Worm (Caenorhabditis elegans) whole organism, early embryonic: ENCODE results near the gene C14B9.8.

ENCODE experiments used
- B0310.2 ChIP-seq: sonication (generic microtip); optimal IDR thresholded peaks from 2 replicates; lab custom pipeline; 2016; ENCODE audit warnings: mild to moderate bottlenecking, missing genetic modification characterization, missing compliant biosample characterization
- F13C5.2 ChIP-seq: sonication (generic microtip); optimal IDR thresholded peaks from 2 replicates; lab custom pipeline; 2017; ENCODE audit warnings: mild to moderate bottlenecking, missing genetic modification characterization, inconsistent platforms, missing compliant biosample characterization
- aly-1 ChIP-seq: sonication (generic microtip); optimal IDR thresholded peaks from 2 replicates; lab custom pipeline; 2016; ENCODE audit warnings: missing genetic modification characterization, missing compliant biosample characterization
- ama-1 ChIP-seq: fragments of 150-350 bp; optimal IDR thresholded peaks from 2 replicates; lab custom pipeline; 2014
- ceh-13 ChIP-seq: fragments of 200-800 bp; sonication (Bioruptor generic); optimal IDR thresholded peaks from 2 replicates; lab custom pipeline; 2018; ENCODE audit warnings: mild to moderate bottlenecking, missing genetic modification characterization, missing compliant biosample characterization
- ceh-36 ChIP-seq: sonication (generic microtip); optimal IDR thresholded peaks from 2 replicates; lab custom pipeline; 2016; ENCODE audit warnings: missing genetic modification characterization, inconsistent platforms, missing compliant biosample characterization
- ets-7 ChIP-seq: sonication (generic microtip); optimal IDR thresholded peaks from 2 replicates; lab custom pipeline; 2016; ENCODE audit warnings: missing genotype, missing genetic modification characterization, missing compliant biosample characterization
- flt-1 ChIP-seq: fragments of 200-800 bp; sonication (Bioruptor generic); IDR thresholded peaks from 2 replicates; pipeline ENCODE4 v1.3.6; 2022; ENCODE audit warnings: missing genetic modification characterization, missing compliant biosample characterization
- hmbx-1 ChIP-seq: sonication (generic microtip); optimal IDR thresholded peaks from 2 replicates; lab custom pipeline; 2016; ENCODE audit warnings: mild to moderate bottlenecking, missing genetic modification characterization, missing compliant biosample characterization
- hmg-4 ChIP-seq: fragments of 200-800 bp; sonication (Bioruptor generic); optimal IDR thresholded peaks from 2 replicates; lab custom pipeline; 2018; ENCODE audit warnings: mild to moderate bottlenecking, missing genetic modification characterization, missing compliant biosample characterization
- hnd-1 ChIP-seq: sonication (generic microtip); optimal IDR thresholded peaks from 2 replicates; lab custom pipeline; 2016; ENCODE audit warnings: missing genetic modification characterization, missing compliant biosample characterization
- pes-1 ChIP-seq: fragments of 200-800 bp; sonication (Bioruptor generic); IDR thresholded peaks from 2 replicates; pipeline ENCODE4 v1.3.6; 2022; ENCODE audit warnings: missing genetic modification reagents, missing genetic modification characterization, missing compliant biosample characterization
- scrt-1 ChIP-seq: fragments of 200-800 bp; sonication (Bioruptor generic); IDR thresholded peaks from 2 replicates; pipeline ENCODE4 v1.3.6; 2022; ENCODE audit warnings: missing genetic modification characterization, missing compliant biosample characterization
- sea-1 ChIP-seq: fragments of 200-800 bp; sonication (Bioruptor generic); conservative IDR thresholded peaks from 2 replicates; pipeline ENCODE4 v1.3.6; 2022; ENCODE audit warnings: missing genetic modification characterization, missing compliant biosample characterization
- tbx-11 ChIP-seq: fragments of 200-800 bp; sonication (Bioruptor generic); IDR thresholded peaks from 2 replicates; pipeline ENCODE4 v1.3.6; 2022; ENCODE audit warnings: missing genetic modification characterization, missing compliant biosample characterization
- tbx-37 ChIP-seq: fragments of 200-800 bp; sonication (Bioruptor generic); conservative IDR thresholded peaks from 2 replicates; pipeline ENCODE4 v1.3.6; 2022; ENCODE audit warnings: missing genetic modification reagents, missing genetic modification characterization, missing compliant biosample characterization
- tra-4 ChIP-seq: sonication (generic microtip); optimal IDR thresholded peaks from 2 replicates; lab custom pipeline; 2017; ENCODE audit warnings: missing genetic modification characterization, missing compliant biosample characterization

Gene C14B9.8

ce11 chrIII:8108490-8108889 lies 35.9 kb downstream of the C14B9.8 start, which contains the start of gene C14B9.3:
C14B9.3 (plus strand) TSS chrIII:8108790.
- no peak for TF ChIP-seq flt-1 (GFP tag; lab: Robert Waterston, UW)
- TF ChIP-seq ets-7, result no peak
- TF ChIP-seq sea-1, result no peak
- no peak for TF ChIP-seq pes-1 (GFP tag; lab: Robert Waterston, UW)
- TF ChIP-seq hnd-1 (tag; lab: Kevin White, UChicago), result no peak
- TF ChIP-seq aly-1, result no peak
- TF ChIP-seq tbx-11 (GFP tag; lab: Robert Waterston, UW), result no peak

- TF ChIP-seq ets-7, result peak; percentile 50
- TF ChIP-seq hmg-4, result peak; percentile 92
- peak; percentile 67 for TF ChIP-seq tbx-37 (GFP tag; lab: Robert Waterston, UW)
- peak; percentile 88 for TF ChIP-seq scrt-1
- TF ChIP-seq ceh-13 (GFP tag; lab: Kevin White, UChicago), result peak; percentile 64
- TF ChIP-seq aly-1, result peak; percentile 88
- TF ChIP-seq tra-4 (tag; lab: Kevin White, UChicago), result peak; percentile 51
- peak; percentile 80 for TF ChIP-seq F13C5.2 (tag; lab: Kevin White, UChicago)
- peak; percentile 86 for TF ChIP-seq flt-1 (GFP tag; lab: Robert Waterston, UW)
- TF ChIP-seq sea-1, result peak; percentile 88
- TF ChIP-seq tbx-11 (GFP tag; lab: Robert Waterston, UW), result peak; percentile 77
- peak; percentile 75 for TF ChIP-seq ceh-36
- TF ChIP-seq B0310.2 (tag; lab: Kevin White, UChicago), result peak; percentile 79
- peak; percentile 91 for TF ChIP-seq pes-1 (GFP tag; lab: Robert Waterston, UW)
- TF ChIP-seq hnd-1 (tag; lab: Kevin White, UChicago), result peak; percentile 66
- peak; percentile 27 for TF ChIP-seq hmbx-1 (tag; lab: Kevin White, UChicago)
- TF ChIP-seq ama-1 (lab: Kevin White, UChicago), result no peak
Observed at ce11 chrIII:8106476-8106875, 38.0 kb downstream of the C14B9.8 start.

DNA sequence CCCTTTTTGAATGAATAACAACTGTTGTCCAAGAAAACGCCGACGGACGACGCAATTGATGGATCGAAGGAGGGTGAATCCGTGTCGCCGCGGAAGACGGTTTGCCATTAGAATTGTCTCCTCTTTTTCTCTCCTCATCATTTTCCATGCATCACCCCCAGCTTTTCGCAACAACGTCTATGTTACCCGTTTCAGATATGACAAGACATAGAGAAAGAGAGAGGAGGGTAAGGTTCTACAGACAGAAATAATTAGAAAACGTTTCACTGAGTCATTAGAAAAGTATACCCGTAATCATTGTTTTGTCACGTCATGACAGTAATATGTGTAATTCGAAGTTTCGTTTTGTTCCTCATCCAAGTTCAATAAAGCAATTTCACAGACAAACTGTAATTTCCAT lies 38.7 kb downstream of the C14B9.8 start:
- TF ChIP-seq sea-1 (no peak), ceh-13 (GFP tag; lab: Kevin White, UChicago) (no peak), tbx-11 (GFP tag; lab: Robert Waterston, UW) (no peak), pes-1 (GFP tag; lab: Robert Waterston, UW) (no peak), hmbx-1 (tag; lab: Kevin White, UChicago) (no peak)

DNA sequence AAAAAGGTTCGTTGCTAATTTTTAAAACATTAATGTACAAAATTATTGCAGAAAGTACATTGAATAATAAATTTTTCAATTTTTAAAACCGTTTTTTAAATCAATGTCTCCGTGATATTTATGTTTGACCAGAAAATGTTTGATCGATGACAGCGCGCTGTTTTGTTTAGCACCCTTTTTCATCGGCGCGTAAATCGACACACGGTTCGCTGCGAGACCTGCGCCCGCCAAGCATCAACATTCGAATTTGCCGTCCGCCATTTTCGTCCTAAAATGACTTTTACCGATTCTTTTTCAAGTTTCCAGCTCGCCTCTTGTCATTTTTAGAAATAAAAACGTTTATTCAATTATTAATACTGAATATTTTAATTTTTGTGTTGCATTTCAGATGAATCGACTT lies 43.5 kb downstream of the C14B9.8 start, which contains the start of gene plk-1:
plk-1 (plus strand) TSS at position 389 of the 400 bp plus-strand sequence.
- TF ChIP-seq scrt-1, result no peak
- no peak for TF ChIP-seq tra-4 (tag; lab: Kevin White, UChicago)
- TF ChIP-seq hnd-1 (tag; lab: Kevin White, UChicago), result no peak
- no peak for TF ChIP-seq tbx-11 (GFP tag; lab: Robert Waterston, UW)
- TF ChIP-seq hmbx-1 (tag; lab: Kevin White, UChicago), result no peak

DNA sequence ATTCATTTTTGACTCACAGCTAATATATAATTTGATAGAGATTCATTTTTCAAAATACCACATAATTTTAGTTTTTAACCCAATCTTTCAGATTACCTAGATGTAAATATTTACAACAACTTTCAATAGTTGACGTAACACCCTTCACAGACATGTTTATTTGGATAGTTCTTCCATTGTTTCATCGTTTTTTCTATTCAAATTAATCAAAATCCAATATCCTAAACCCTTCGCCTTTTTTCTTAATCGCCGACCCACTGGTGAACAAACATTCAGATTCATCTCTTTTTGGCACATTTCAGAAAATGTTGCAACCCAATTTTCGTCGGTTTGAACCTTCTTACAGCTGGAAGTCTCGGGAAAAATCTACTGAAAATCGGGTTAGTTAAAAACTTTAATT lies 45.4 kb downstream of the C14B9.8 start, which contains the start of gene K06H7.1:
K06H7.1 (plus strand) TSS at position 301 of the 400 bp plus-strand sequence.
- TF ChIP-seq sea-1, result no peak

ce11 chrIII:8098116-8098515 lies 46.3 kb downstream of the C14B9.8 start, which contains the start of gene K06H7.8:
K06H7.8 (minus strand) TSS chrIII:8098216.
- no peak for TF ChIP-seq flt-1 (GFP tag; lab: Robert Waterston, UW)
- no peak for TF ChIP-seq hmbx-1 (tag; lab: Kevin White, UChicago)
- no peak for TF ChIP-seq scrt-1

DNA sequence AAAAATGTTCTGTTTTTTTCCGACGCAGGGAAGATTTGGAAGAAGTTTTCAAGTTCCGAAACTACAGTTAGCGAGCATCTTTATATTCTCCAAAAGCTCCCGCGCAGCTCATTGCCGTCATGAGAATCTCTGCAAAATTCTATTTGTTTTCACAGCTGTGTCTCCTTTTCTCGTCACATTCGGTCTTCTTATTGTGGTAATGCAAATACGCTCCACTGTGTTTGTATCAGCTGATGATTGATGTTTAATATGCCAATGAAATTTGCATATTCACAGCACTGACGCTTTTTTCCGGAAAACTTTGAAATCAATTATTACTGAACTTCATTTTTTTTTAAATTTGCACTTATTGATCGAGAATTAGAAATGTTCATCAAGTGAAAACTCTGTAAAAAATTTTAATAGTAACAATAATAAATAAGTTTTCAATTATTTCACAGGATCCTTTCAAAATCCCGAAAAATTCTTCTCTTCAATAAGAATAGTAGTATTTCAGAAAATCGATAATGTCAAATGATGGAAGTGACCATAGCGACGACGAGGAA lies 51.3 kb downstream of the C14B9.8 start, which contains the start of gene K06H7.2:
K06H7.2 (plus strand) TSS at position 495 of the 545 bp plus-strand sequence.
- TF ChIP-seq ceh-36 (no peak), aly-1 (no peak), ets-7 (no peak), ama-1 (lab: Kevin White, UChicago) (no peak), hmbx-1 (tag; lab: Kevin White, UChicago) (no peak), hnd-1 (tag; lab: Kevin White, UChicago) (no peak), F13C5.2 (tag; lab: Kevin White, UChicago) (no peak)

DNA sequence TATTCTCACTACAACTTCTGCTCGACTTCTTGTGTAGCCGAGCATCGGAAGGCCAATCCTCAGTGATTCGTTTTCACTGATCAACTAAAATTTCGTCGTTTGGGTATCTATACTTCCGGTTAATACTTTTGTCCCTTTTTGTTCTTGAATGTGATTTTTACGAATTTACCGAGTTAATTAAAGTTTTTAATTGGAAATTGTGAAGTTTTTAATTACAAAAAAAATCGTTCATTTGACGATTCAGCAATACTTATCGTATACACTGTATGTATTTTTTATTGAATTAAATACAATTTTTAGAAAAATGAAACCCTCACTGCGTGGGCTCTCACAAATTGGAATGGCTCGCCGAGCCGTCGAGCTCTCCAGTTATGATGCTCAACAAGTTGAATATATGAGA lies 53.0 kb downstream of the C14B9.8 start, which contains the start of gene idi-1:
idi-1 (plus strand) TSS at position 301 of the 400 bp plus-strand sequence.
- TF ChIP-seq B0310.2 (tag; lab: Kevin White, UChicago) (no peak), hmbx-1 (tag; lab: Kevin White, UChicago) (no peak), ceh-13 (GFP tag; lab: Kevin White, UChicago) (no peak), ama-1 (lab: Kevin White, UChicago) (no peak), tbx-11 (GFP tag; lab: Robert Waterston, UW) (no peak), pes-1 (GFP tag; lab: Robert Waterston, UW) (no peak), tra-4 (tag; lab: Kevin White, UChicago) (no peak), ets-7 (no peak)
